Worm (Caenorhabditis elegans) whole organism, L2 larva: ENCODE data around the gene ubc-21.

Experiments
- C34F6.9 ChIP-seq: fragments of 150-350 bp; optimal IDR thresholded peaks from 2 replicates; lab custom pipeline; 2014; ENCODE audit warnings: missing biosample characterization, missing genetic modification characterization
- F13H6.1 ChIP-seq: sonication (generic microtip); optimal IDR thresholded peaks from 2 replicates; lab custom pipeline; 2016; ENCODE audit warnings: missing genetic modification characterization, missing compliant biosample characterization
- R02D3.7 ChIP-seq: fragments of 150-350 bp; optimal IDR thresholded peaks from 2 replicates; lab custom pipeline; 2014; ENCODE audit warnings: missing biosample characterization, missing genetic modification characterization
- Y55F3AM.14 ChIP-seq: fragments of 200-800 bp; sonication (Bioruptor generic); optimal IDR thresholded peaks from 2 replicates; lab custom pipeline; 2018; ENCODE audit warnings: mild to moderate bottlenecking, missing genetic modification characterization, missing compliant biosample characterization
- ZK546.5 ChIP-seq: sonication (generic microtip); optimal IDR thresholded peaks from 2 replicates; lab custom pipeline; 2017; ENCODE audit warnings: missing biosample characterization, missing genetic modification characterization
- alr-1 ChIP-seq: fragments of 150-350 bp; optimal IDR thresholded peaks from 2 replicates; lab custom pipeline; 2014; ENCODE audit warnings: missing biosample characterization, missing genetic modification characterization
- blmp-1 ChIP-seq: sonication (generic microtip); optimal IDR thresholded peaks from 2 replicates; lab custom pipeline; 2017; ENCODE audit warnings: missing genetic modification characterization, mild to moderate bottlenecking, missing compliant biosample characterization, antibody characterized with exemption, moderate library complexity; ENCODE audit not compliant: insufficient read depth
- ceh-16 ChIP-seq: fragments of 150-350 bp; optimal IDR thresholded peaks from 2 replicates; lab custom pipeline; 2014; ENCODE audit warnings: missing biosample characterization, missing genetic modification characterization
- ceh-82 ChIP-seq: fragments of 150-350 bp; optimal IDR thresholded peaks from 2 replicates; lab custom pipeline; 2014; ENCODE audit warnings: missing biosample characterization, missing genetic modification characterization
- crh-2 ChIP-seq: sonication (generic microtip); optimal IDR thresholded peaks from 2 replicates; lab custom pipeline; 2017; ENCODE audit warnings: missing biosample characterization, missing genetic modification characterization
- dmd-4 ChIP-seq: sonication (generic microtip); optimal IDR thresholded peaks from 2 replicates; lab custom pipeline; 2017; ENCODE audit warnings: missing biosample characterization, missing genetic modification characterization
- elt-1 ChIP-seq: fragments of 150-350 bp; optimal IDR thresholded peaks from 2 replicates; lab custom pipeline; 2014; ENCODE audit warnings: missing biosample characterization, missing genetic modification characterization
- elt-3 ChIP-seq: sonication (generic microtip); optimal IDR thresholded peaks from 2 replicates; lab custom pipeline; 2017; ENCODE audit warnings: missing biosample characterization, missing genetic modification characterization
- fos-1 ChIP-seq: fragments of 150-350 bp; optimal IDR thresholded peaks from 2 replicates; lab custom pipeline; 2014; ENCODE audit warnings: missing biosample characterization, missing genetic modification characterization
- lin-11 ChIP-seq: fragments of 150-350 bp; sonication (generic microtip); optimal IDR thresholded peaks from 2 replicates; lab custom pipeline; 2014; ENCODE audit warnings: missing biosample characterization, missing genetic modification characterization, inconsistent platforms, mixed read lengths
- lin-39 ChIP-seq: fragments of 150-350 bp; optimal IDR thresholded peaks from 2 replicates; lab custom pipeline; 2014; ENCODE audit warnings: missing biosample characterization, missing genetic modification reagents, missing genetic modification characterization
- lsy-2 ChIP-seq, 2 experiments: fragments of 150-350 bp in 1 of 2; sonication (generic microtip) in 1 of 2; optimal IDR thresholded peaks; 2 replicates each; lab custom pipeline; 2014 to 2017; ENCODE audit warnings: missing biosample characterization in 2 of 2, missing genetic modification characterization in 2 of 2
- mbf-1 ChIP-seq: sonication (generic microtip); optimal IDR thresholded peaks from 2 replicates; lab custom pipeline; 2017; ENCODE audit warnings: missing biosample characterization, missing genetic modification characterization
- mdl-1 ChIP-seq, 2 experiments: fragments of 150-350 bp in 1 of 2; sonication (generic microtip) in 1 of 2; optimal IDR thresholded peaks; 2 replicates each; lab custom pipeline; 2017; ENCODE audit warnings: missing biosample characterization in 2 of 2, missing genetic modification characterization in 2 of 2
- nhr-10 ChIP-seq: sonication (generic microtip); optimal IDR thresholded peaks from 2 replicates; lab custom pipeline; 2017; ENCODE audit warnings: missing biosample characterization, missing genetic modification characterization
- nhr-11 ChIP-seq: fragments of 150-350 bp; optimal IDR thresholded peaks from 2 replicates; lab custom pipeline; 2014; ENCODE audit warnings: missing biosample characterization, missing genetic modification characterization
- nhr-12 ChIP-seq: fragments of 150-350 bp; optimal IDR thresholded peaks from 2 replicates; lab custom pipeline; 2014; ENCODE audit warnings: missing biosample characterization, missing genetic modification characterization
- nhr-21 ChIP-seq: fragments of 150-350 bp; optimal IDR thresholded peaks from 2 replicates; lab custom pipeline; 2014; ENCODE audit warnings: missing biosample characterization, missing genetic modification characterization
- nhr-237 ChIP-seq: fragments of 150-350 bp; optimal IDR thresholded peaks from 2 replicates; lab custom pipeline; 2014; ENCODE audit warnings: missing biosample characterization, missing genetic modification characterization
- nhr-25 ChIP-seq: fragments of 150-350 bp; sonication (generic microtip); optimal IDR thresholded peaks from 3 replicates; lab custom pipeline; 2014; ENCODE audit warnings: missing biosample characterization, missing genetic modification characterization
- nhr-77 ChIP-seq: fragments of 150-350 bp; optimal IDR thresholded peaks from 2 replicates; lab custom pipeline; 2014; ENCODE audit warnings: missing biosample characterization, missing genetic modification characterization
- peb-1 ChIP-seq: fragments of 150-350 bp; optimal IDR thresholded peaks from 2 replicates; lab custom pipeline; 2014; ENCODE audit warnings: missing biosample characterization, missing genetic modification characterization
- sma-3 ChIP-seq: sonication (generic microtip); optimal IDR thresholded peaks from 2 replicates; lab custom pipeline; 2016; ENCODE audit warnings: missing genetic modification reagents, missing genetic modification characterization, missing compliant biosample characterization
- sma-9 ChIP-seq, 2 experiments: fragments of 150-350 bp in 1 of 2; sonication (generic microtip) in 1 of 2; optimal IDR thresholded peaks; 2 replicates each; lab custom pipeline; 2014 to 2016; ENCODE audit warnings: missing genetic modification characterization in 2 of 2, mild to moderate bottlenecking in 1 of 2, missing biosample characterization in 1 of 2, missing compliant biosample characterization in 1 of 2, missing genetic modification reagents in 1 of 2, moderate library complexity in 1 of 2
- snpc-4 ChIP-seq: fragments of 150-350 bp; optimal IDR thresholded peaks from 2 replicates; lab custom pipeline; 2014; ENCODE audit warnings: missing biosample characterization, missing genetic modification characterization
- unc-55 ChIP-seq: fragments of 150-350 bp; sonication (generic microtip); optimal IDR thresholded peaks from 3 replicates; lab custom pipeline; 2014; ENCODE audit warnings: missing biosample characterization, missing genetic modification reagents, missing genetic modification characterization
- unc-62 ChIP-seq: fragments of 150-350 bp; optimal IDR thresholded peaks from 2 replicates; lab custom pipeline; 2014; ENCODE audit warnings: missing biosample characterization, missing genetic modification reagents, missing genetic modification characterization
- zag-1 ChIP-seq: fragments of 150-350 bp; optimal IDR thresholded peaks from 2 replicates; lab custom pipeline; 2014; ENCODE audit warnings: missing biosample characterization, missing genetic modification characterization
- ztf-1 ChIP-seq: fragments of 200-800 bp; sonication (Bioruptor generic); conservative IDR thresholded peaks from 2 replicates; pipeline ENCODE4 v1.3.6; 2022; ENCODE audit warnings: missing genetic modification characterization, missing compliant biosample characterization
- ztf-11 ChIP-seq: sonication (generic microtip); optimal IDR thresholded peaks from 2 replicates; lab custom pipeline; 2017; ENCODE audit warnings: missing biosample characterization, missing genetic modification characterization

Gene ubc-21

DNA sequence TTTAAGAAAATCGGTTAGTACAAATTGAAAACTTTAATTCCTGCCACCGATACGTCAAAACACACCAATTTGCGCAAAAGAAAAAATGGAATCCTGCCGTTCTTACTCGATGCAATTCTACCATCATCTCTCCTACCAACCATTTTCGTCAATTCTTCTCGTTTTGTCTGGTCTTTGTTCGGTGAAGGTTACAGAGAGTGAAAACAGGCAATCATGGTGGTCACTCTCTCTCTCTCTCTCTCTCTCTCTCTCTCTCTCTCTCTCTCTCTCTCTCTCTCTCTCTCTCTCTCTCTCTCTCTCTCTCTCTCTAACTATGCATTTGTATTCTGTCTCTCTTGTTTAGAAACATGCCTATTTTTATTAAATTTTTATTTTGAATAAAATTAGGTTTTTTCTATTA is 12.7 kb downstream of the ubc-21 start:
- TF ChIP-seq nhr-25 (tag; lab: Kevin White, UChicago) (peak; percentile 59), zag-1 (tag; lab: Kevin White, UChicago) (no peak), mbf-1 (tag; lab: Kevin White, UChicago) (no peak), blmp-1 (tag; lab: Kevin White, UChicago) (peak; percentile 87), elt-3 (tag; lab: Kevin White, UChicago) (no peak)
- TF ChIP-seq, all 48 proteins: peak for 2

DNA sequence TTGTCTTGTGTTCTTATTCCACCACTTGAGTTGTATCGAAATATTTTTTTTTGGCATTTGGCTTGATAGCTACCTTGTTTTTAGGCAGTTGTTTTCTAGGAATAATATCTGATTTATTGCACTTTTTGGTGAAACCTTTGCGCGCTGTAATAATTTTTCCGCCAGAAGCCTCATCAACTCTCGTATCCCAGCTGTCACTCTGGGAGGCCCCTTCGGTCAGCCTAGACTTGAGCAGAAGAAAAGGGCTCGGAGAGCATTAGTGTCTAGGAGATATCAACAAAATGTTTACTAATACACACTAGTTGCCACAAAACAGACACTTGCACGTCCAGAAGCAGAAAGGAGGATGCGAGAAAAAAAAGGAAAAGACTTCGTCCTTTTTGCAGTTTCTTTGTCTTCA is 19.4 kb downstream of the ubc-21 start:
- TF ChIP-seq R02D3.7 (tag; lab: Kevin White, UChicago) (no peak), unc-55 (peak; percentile 26), mdl-1 (tag; optimal IDR thresholded peaks at IDR 0.05; lab: Kevin White, UChicago) (no peak)
- TF ChIP-seq, all 48 proteins: peak for 1

DNA sequence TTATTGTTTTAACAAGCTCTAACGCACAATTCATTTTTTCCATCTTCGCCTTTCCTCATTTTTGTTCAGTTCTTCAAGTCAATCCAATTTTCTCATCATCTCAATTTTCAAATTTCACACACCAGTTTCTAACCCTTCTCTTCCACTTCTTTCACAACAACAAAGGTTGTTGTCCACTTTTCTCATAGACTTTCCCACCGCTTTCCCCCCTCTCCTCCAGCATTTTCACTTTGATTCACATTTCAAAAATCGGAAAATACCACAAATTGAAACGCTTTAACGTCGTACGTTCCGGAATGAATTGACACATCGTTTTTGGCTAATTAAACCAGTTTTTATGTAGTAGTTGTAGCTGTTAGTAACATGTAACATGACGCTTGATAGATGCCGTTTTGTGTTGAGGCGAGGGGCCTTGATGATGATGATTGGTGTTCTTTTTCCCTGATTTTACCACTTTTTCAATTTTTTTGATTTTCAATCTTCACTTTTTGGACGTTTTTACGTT is 20.9 kb downstream of the ubc-21 start:
- TF ChIP-seq crh-2, result no peak
- no peak for TF ChIP-seq peb-1 (tag; lab: Kevin White, UChicago)
- no peak for TF ChIP-seq Y55F3AM.14
- no peak for TF ChIP-seq unc-55
- TF ChIP-seq ceh-16 (tag; lab: Kevin White, UChicago), result no peak
- TF ChIP-seq F13H6.1 (tag; lab: Kevin White, UChicago), result no peak
- no peak for TF ChIP-seq lin-39 (tag; lab: Kevin White, UChicago)
- no peak for TF ChIP-seq nhr-77 (tag; lab: Kevin White, UChicago)
- no peak for TF ChIP-seq unc-62 (GFP tag; lab: Kevin White, UChicago)
- no peak for TF ChIP-seq nhr-11 (tag; lab: Kevin White, UChicago)
- TF ChIP-seq zag-1 (tag; lab: Kevin White, UChicago), result no peak
- TF ChIP-seq ZK546.5 (tag; lab: Kevin White, UChicago), result no peak
- TF ChIP-seq ztf-11, result no peak
- no peak for TF ChIP-seq sma-3 (GFP tag; lab: Kevin White, UChicago)
- no peak for TF ChIP-seq R02D3.7 (tag; lab: Kevin White, UChicago)
- no peak for TF ChIP-seq mbf-1 (tag; lab: Kevin White, UChicago)
- no peak for TF ChIP-seq ceh-82 (tag; lab: Kevin White, UChicago)

DNA sequence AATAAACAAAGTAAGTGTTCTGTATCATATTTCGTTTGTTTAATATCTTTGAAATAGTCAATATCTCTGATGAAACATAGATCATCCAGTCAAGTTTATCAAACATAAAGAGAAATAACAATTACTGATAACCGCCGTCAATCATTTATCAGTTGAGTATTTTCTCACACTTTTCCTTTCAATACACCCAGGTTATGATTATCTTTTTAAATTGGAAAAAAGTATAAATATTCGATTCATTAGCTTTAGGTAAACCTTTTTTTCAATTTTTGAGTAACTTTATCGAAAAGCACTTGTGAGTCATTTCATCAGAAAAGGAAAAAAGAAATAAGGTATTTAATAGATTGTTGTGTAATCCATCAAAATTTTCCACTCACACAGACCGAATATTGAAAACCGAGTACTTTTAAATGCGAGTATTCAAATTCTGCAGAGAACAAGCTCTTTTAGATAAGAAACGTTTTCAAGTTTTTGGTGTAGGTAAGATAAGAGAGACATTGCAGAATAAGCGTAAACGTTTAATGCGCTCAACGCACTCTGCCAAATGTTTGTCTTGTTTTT is 22.0 kb downstream of the ubc-21 start:
- TF ChIP-seq fos-1 (peak; percentile 13), mdl-1 (tag; optimal IDR thresholded peaks at IDR 0.05; lab: Kevin White, UChicago) (no peak), blmp-1 (tag; lab: Kevin White, UChicago) (peak; percentile 29)
- TF ChIP-seq, all 48 proteins: peak for 2

DNA sequence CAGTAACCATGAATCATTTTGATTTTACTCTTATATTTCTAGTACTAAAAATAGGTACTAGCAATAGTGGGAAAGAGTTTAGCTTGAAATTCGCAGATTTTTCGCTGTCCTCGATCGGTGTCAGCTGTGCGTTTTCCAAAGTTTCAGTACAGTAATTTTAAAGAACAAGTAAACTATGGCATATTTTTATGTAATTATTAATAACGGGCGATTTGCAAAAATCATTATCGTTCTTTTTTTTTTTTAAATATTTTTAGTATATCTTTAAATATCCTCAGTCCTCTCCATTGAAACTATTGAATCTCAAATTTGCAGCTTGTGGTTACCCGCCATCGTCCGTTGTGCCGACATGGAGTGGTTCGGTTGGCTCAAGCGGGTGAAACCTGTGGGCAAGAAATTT is 23.4 kb downstream of the ubc-21 start, which contains the start of gene C13E3.1:
TSS of gene C13E3.1 (plus strand) at position 301 of the 400 bp plus-strand sequence.
- TF ChIP-seq Y55F3AM.14, result no peak
- no peak for TF ChIP-seq sma-3 (GFP tag; lab: Kevin White, UChicago)
- no peak for TF ChIP-seq snpc-4
- no peak for TF ChIP-seq lin-39 (tag; lab: Kevin White, UChicago)
- no peak for TF ChIP-seq blmp-1 (tag; lab: Kevin White, UChicago)
- TF ChIP-seq nhr-21 (tag; lab: Kevin White, UChicago), result no peak
- no peak for TF ChIP-seq C34F6.9 (tag; lab: Kevin White, UChicago)
- TF ChIP-seq ceh-82 (tag; lab: Kevin White, UChicago), result no peak
- no peak for TF ChIP-seq elt-3 (tag; lab: Kevin White, UChicago)
- TF ChIP-seq nhr-237 (tag; lab: Kevin White, UChicago), result no peak
- no peak for TF ChIP-seq ceh-16 (tag; lab: Kevin White, UChicago)
- no peak for TF ChIP-seq nhr-25 (tag; lab: Kevin White, UChicago)
- TF ChIP-seq nhr-12 (tag; lab: Kevin White, UChicago), result no peak
- no peak for TF ChIP-seq nhr-11 (tag; lab: Kevin White, UChicago)
- TF ChIP-seq nhr-10 (tag; lab: Kevin White, UChicago), result no peak
- TF ChIP-seq fos-1, result no peak
- TF ChIP-seq R02D3.7 (tag; lab: Kevin White, UChicago), result no peak

DNA sequence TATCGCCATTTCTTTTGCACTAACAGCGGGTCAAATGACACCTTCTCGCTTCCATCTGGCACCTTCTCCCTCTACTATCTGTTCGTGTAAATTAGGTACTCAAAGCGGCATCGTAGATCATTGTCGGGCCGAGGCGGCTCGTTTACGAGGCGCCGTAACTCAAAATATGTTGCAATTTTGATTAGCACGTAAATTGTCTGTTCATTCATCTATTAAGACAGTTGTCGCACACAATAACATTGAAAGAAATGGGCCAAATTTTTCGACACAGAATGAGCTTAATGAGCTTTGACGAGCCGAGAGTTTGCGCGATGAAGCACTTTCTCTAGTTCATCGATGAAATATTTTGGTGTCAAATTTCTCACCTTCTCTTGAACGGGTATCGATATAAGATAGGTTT is 33.5 kb downstream of the ubc-21 start:
- TF ChIP-seq nhr-77 (tag; lab: Kevin White, UChicago) (no peak), lsy-2 (tag; optimal IDR thresholded peaks at IDR 0.05; lab: Kevin White, UChicago) (no peak), unc-62 (GFP tag; lab: Kevin White, UChicago) (no peak), lin-11 (tag; lab: Kevin White, UChicago) (no peak), F13H6.1 (tag; lab: Kevin White, UChicago) (no peak), crh-2 (no peak), ztf-1 (GFP tag; lab: Robert Waterston, UW) (no peak), fos-1 (no peak), elt-1 (tag; lab: Kevin White, UChicago) (no peak), peb-1 (tag; lab: Kevin White, UChicago) (no peak), alr-1 (tag; lab: Kevin White, UChicago) (no peak), ztf-11 (no peak), nhr-12 (tag; lab: Kevin White, UChicago) (no peak), R02D3.7 (tag; lab: Kevin White, UChicago) (no peak), nhr-11 (tag; lab: Kevin White, UChicago) (no peak), dmd-4 (tag; lab: Kevin White, UChicago) (no peak), ceh-16 (tag; lab: Kevin White, UChicago) (no peak), sma-3 (GFP tag; lab: Kevin White, UChicago) (no peak), sma-9 (GFP tag; optimal IDR thresholded peaks at IDR 0.05; lab: Kevin White, UChicago) (no peak), sma-9 (tag; optimal IDR thresholded peaks at IDR 0.05; lab: Kevin White, UChicago) (no peak), snpc-4 (no peak)
